Worm (Caenorhabditis elegans) whole organism, midembryonic: Measurements from ENCODE around the gene F07A11.4.

Experiments used
- flt-1 ChIP-seq: fragments of 200-800 bp; sonication (Bioruptor generic); IDR thresholded peaks from 2 replicates; pipeline ENCODE4 v1.3.6; 2022; ENCODE audit warnings: missing genetic modification characterization, missing compliant biosample characterization
- med-1 ChIP-seq: sonication (generic microtip); optimal IDR thresholded peaks from 2 replicates; lab custom pipeline; 2017; ENCODE audit warnings: missing genetic modification characterization, mild to moderate bottlenecking, missing compliant biosample characterization, antibody characterized with exemption, missing genetic modification reagents; ENCODE audit not compliant: insufficient read depth
- ztf-29 ChIP-seq: fragments of 200-800 bp; sonication (Bioruptor generic); IDR thresholded peaks from 2 replicates; pipeline ENCODE4 v1.3.6; 2022; ENCODE audit warnings: missing genetic modification reagents, missing genetic modification characterization, missing compliant biosample characterization

ce11 chrII:11616333-11616942, 15.6 kb downstream of the F07A11.4 start:
- TF ChIP-seq med-1 (no peak), ztf-29 (GFP tag; lab: Robert Waterston, UW) (no peak), flt-1 (GFP tag; lab: Robert Waterston, UW) (no peak)
